Fruit fly (Drosophila melanogaster): Measurements from ENCODE around the gene ttk.
A peak's percentile ranks its signal among the peaks of the same experiment; 100 is the strongest.

The ttk gene

dm6 chr3R:31717299-31718167, 3.9 kb downstream of the ttk start (continued):
- peak; percentile 36 for TF ChIP-seq Max (GFP tag; optimal IDR thresholded peaks at IDR 0.05)
- no peak for TF ChIP-seq CG15479 (GFP tag; optimal IDR thresholded peaks at IDR 0.05)
- peak; percentile 40 for TF ChIP-seq Hey (tag; optimal IDR thresholded peaks at IDR 0.05)
- TF ChIP-seq CG2712 (tag; optimal IDR thresholded peaks at IDR 0.05), result peak; percentile 39
- no peak for TF ChIP-seq lov (optimal IDR thresholded peaks at IDR 0.05)
- TF ChIP-seq lov (GFP tag; IDR thresholded peaks at IDR 0.05), result no peak
- TF ChIP-seq CG1603 (tag; optimal IDR thresholded peaks at IDR 0.05), result peak; percentile 60
- peak; percentile 79 for TF ChIP-seq CG7839 (tag; optimal IDR thresholded peaks at IDR 0.05)
- peak; percentile 34 for TF ChIP-seq vfl (GFP tag; optimal IDR thresholded peaks at IDR 0.05)
- peak; percentile 51 for TF ChIP-seq Camta (GFP tag; optimal IDR thresholded peaks at IDR 0.05)
- TF ChIP-seq tna (GFP tag; IDR thresholded peaks at IDR 0.05; ENCODE audit: partially characterized antibody), result no peak
- TF ChIP-seq D19A (tag; optimal IDR thresholded peaks at IDR 0.05), result peak; percentile 40
- TF ChIP-seq CG3995 (GFP tag; optimal IDR thresholded peaks at IDR 0.05), result no peak
- TF ChIP-seq CG6272 (GFP tag; IDR thresholded peaks at IDR 0.05), result no peak
- peak; percentile 44 for TF ChIP-seq CG11398 (GFP tag; optimal IDR thresholded peaks at IDR 0.05)
- TF ChIP-seq ftz-f1 (GFP tag; optimal IDR thresholded peaks at IDR 0.05), result no peak
- TF ChIP-seq nmo (GFP tag; optimal IDR thresholded peaks at IDR 0.05), result peak; percentile 68
- peak; percentile 5 for TF ChIP-seq chn (GFP tag; optimal IDR thresholded peaks at IDR 0.05)
- TF ChIP-seq Dad (GFP tag; optimal IDR thresholded peaks at IDR 0.05), result peak; percentile 39
- TF ChIP-seq Antp (GFP tag; optimal IDR thresholded peaks at IDR 0.05), result peak; percentile 58
- 0 out of 2 replicates have a peak, but pooled peaks have one; percentile 30 for TF ChIP-seq CG11696 (GFP tag; IDR thresholded peaks at IDR 0.05)
- peak; percentile 63 for TF ChIP-seq ERR (GFP tag; optimal IDR thresholded peaks at IDR 0.05)
- no peak for TF ChIP-seq CG1832 (GFP tag; optimal IDR thresholded peaks at IDR 0.05)
- TF ChIP-seq ind (GFP tag; optimal IDR thresholded peaks at IDR 0.05), result peak; percentile 53
- TF ChIP-seq MTF-1 (GFP tag; optimal IDR thresholded peaks at IDR 0.05; ENCODE audit: borderline replicate concordance), result peak; percentile 99
- TF ChIP-seq Med (GFP tag), result peak; percentile 94
- TF ChIP-seq CG10979 (tag; optimal IDR thresholded peaks at IDR 0.05), result peak; percentile 15
- no peak for TF ChIP-seq Trl (optimal IDR thresholded peaks at IDR 0.05)
- TF ChIP-seq Trl (GFP tag; optimal IDR thresholded peaks at IDR 0.05), result peak; percentile 55
- peak; percentile 36 for TF ChIP-seq CG12942 (GFP tag; optimal IDR thresholded peaks at IDR 0.05)
- TF ChIP-seq stwl (tag; optimal IDR thresholded peaks at IDR 0.05), result no peak
- peak; percentile 59 for TF ChIP-seq CG9932 (GFP tag; IDR thresholded peaks at IDR 0.05)
- TF ChIP-seq CG10543 (GFP tag; optimal IDR thresholded peaks at IDR 0.05), result peak; percentile 26
- TF ChIP-seq tll (GFP tag; optimal IDR thresholded peaks at IDR 0.05), result no peak
- peak; percentile 29; the same call in 1 of the 2 replicates for TF ChIP-seq ara (GFP tag; IDR thresholded peaks at IDR 0.05)
- TF ChIP-seq Hsf (GFP tag; optimal IDR thresholded peaks at IDR 0.05), result peak; percentile 63
- TF ChIP-seq HHEX (GFP tag; optimal IDR thresholded peaks at IDR 0.05), result peak; percentile 63
- peak; percentile 53; the same call in 1 of the 2 replicates for TF ChIP-seq CG6689 (GFP tag; IDR thresholded peaks at IDR 0.05)
- TF ChIP-seq jigr1 (GFP tag; IDR thresholded peaks at IDR 0.05), result peak; percentile 43; the same call in 2 of the 3 replicates
- peak; percentile 79 for TF ChIP-seq CG2120 (GFP tag; optimal IDR thresholded peaks at IDR 0.05)
- TF ChIP-seq fu2 (GFP tag; optimal IDR thresholded peaks at IDR 0.05), result peak; percentile 55
- no peak for TF ChIP-seq peb (GFP tag; IDR thresholded peaks at IDR 0.05)
- no peak for TF ChIP-seq sob (GFP tag; IDR thresholded peaks at IDR 0.05)
- TF ChIP-seq ranshi (GFP tag; IDR thresholded peaks at IDR 0.05), result peak; percentile 59; the same call in 1 of the 2 replicates
- peak; percentile 50 for TF ChIP-seq CG15514 (GFP tag; optimal IDR thresholded peaks at IDR 0.05)
- peak; percentile 59 for TF ChIP-seq Xbp1 (GFP tag; optimal IDR thresholded peaks at IDR 0.05)
- no peak for TF ChIP-seq zfh1 (GFP tag; IDR thresholded peaks at IDR 0.05)
- TF ChIP-seq Abd-B (GFP tag; optimal IDR thresholded peaks at IDR 0.05), result peak; percentile 59
- no peak for TF ChIP-seq CG32767 (GFP tag; IDR thresholded peaks at IDR 0.05)

Data from whole organism, embryonic.